Worm (Caenorhabditis elegans) whole organism, late embryonic: ENCODE measurements around the gene srlf-23.
A peak's percentile ranks its signal among the peaks of the same experiment; 100 is the strongest.

Experiments used
- ceh-45 ChIP-seq: fragments of 200-800 bp; sonication (Bioruptor generic); IDR thresholded peaks from 2 replicates; pipeline ENCODE4 v1.3.6; 2022; ENCODE audit warnings: missing genetic modification reagents, missing genetic modification characterization, missing compliant biosample characterization
- dmd-4 ChIP-seq: sonication (generic microtip); optimal IDR thresholded peaks from 2 replicates; lab custom pipeline; 2016; ENCODE audit warnings: borderline replicate concordance, missing genetic modification characterization, missing compliant biosample characterization
- elt-2 ChIP-seq: sonication (generic microtip); optimal IDR thresholded peaks from 2 replicates; lab custom pipeline; 2016; ENCODE audit warnings: missing genetic modification reagents, missing genetic modification characterization, missing compliant biosample characterization
- fkh-10 ChIP-seq: fragments of 150-350 bp; optimal IDR thresholded peaks from 2 replicates; lab custom pipeline; 2014; ENCODE audit warnings: missing biosample characterization, missing genetic modification reagents, missing genetic modification characterization
- nhr-11 ChIP-seq: fragments of 150-350 bp; optimal IDR thresholded peaks from 2 replicates; lab custom pipeline; 2014; ENCODE audit warnings: missing biosample characterization, missing genetic modification characterization
- pha-2 ChIP-seq: sonication (generic microtip); optimal IDR thresholded peaks from 2 replicates; lab custom pipeline; 2017; ENCODE audit warnings: mild to moderate bottlenecking, missing genetic modification characterization, missing compliant biosample characterization
- pqm-1 ChIP-seq: sonication (generic microtip); optimal IDR thresholded peaks from 2 replicates; lab custom pipeline; 2016; ENCODE audit warnings: missing genetic modification characterization, missing compliant biosample characterization
- tbx-2 ChIP-seq: sonication (generic microtip); optimal IDR thresholded peaks from 2 replicates; lab custom pipeline; 2016; ENCODE audit warnings: missing genetic modification characterization, missing compliant biosample characterization

DNA sequence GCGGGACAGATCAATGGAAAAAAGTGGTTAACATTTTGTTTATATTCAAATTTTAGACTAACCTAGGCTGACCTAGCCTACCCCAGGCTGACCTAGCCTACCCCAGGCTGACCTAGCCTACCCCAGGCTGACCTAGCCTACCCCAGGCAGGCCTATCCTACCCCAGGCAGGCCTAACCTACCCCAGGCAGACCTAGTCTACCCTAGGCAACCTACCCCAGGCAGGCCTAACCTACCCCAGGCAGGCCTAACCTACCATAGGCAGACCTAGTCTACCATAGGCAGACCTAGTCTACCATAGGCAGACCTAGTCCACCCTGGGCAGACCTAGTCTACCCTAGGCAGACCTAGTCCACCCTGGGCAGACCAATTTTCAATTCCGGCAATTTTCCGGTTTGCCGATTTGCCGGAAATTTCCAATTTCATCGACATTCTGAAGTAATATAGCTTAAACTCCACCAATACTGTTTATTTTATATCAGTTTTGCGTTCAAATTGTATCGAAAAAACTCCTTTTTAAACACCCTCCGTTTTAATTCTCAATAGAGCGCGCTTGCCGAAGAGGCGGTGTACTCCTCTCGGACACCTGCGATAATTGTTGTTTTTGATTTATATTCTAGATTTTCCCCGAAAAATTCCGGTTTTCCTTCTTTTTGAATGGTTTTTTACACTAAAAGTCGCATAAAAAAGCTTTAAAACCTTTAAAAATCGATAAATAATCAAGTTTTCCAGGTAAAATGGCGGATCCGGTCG lies 11.1 kb upstream of the srlf-23 start, which contains the start of gene trm-2A:
- TF ChIP-seq pqm-1 (tag; lab: Kevin White, UChicago) (no peak), nhr-11 (tag; lab: Kevin White, UChicago) (no peak), pha-2 (no peak), tbx-2 (tag; lab: Kevin White, UChicago) (peak; percentile 26), ceh-45 (GFP tag; lab: Robert Waterston, UW) (no peak), elt-2 (tag; lab: Kevin White, UChicago) (no peak), fkh-10 (no peak), dmd-4 (no peak)
